Fruit fly (Drosophila melanogaster) whole organism, embryonic: ENCODE results near the gene MAPk-Ak2.

Experiments used
- Atf-2 ChIP-seq: fragments of 200-800 bp; sonication (Bioruptor generic); optimal IDR thresholded peaks from 2 replicates; lab custom pipeline; 2016; ENCODE audit warnings: missing biosample characterization, missing genetic modification characterization
- Atf3 ChIP-seq: fragments of 200-800 bp; sonication (Bioruptor generic); optimal IDR thresholded peaks from 3 replicates; lab custom pipeline; 2016; ENCODE audit warnings: missing biosample characterization, missing genetic modification characterization
- B-H2 ChIP-seq: fragments of 200-800 bp; sonication (Bioruptor generic); optimal IDR thresholded peaks from 2 replicates; lab custom pipeline; 2018; ENCODE audit warnings: missing biosample characterization, mild to moderate bottlenecking, missing genetic modification characterization
- Bteb2 ChIP-seq: fragments of 200-800 bp; sonication (Bioruptor generic); optimal IDR thresholded peaks from 2 replicates; lab custom pipeline; 2016; ENCODE audit warnings: missing biosample characterization, missing genetic modification characterization
- CG10209 ChIP-seq: fragments of 200-800 bp; sonication (Bioruptor generic); optimal IDR thresholded peaks from 3 replicates; lab custom pipeline; 2017; ENCODE audit warnings: missing biosample characterization, mild to moderate bottlenecking, missing genetic modification characterization, missing genetic modification reagents
- CG1024 ChIP-seq: fragments of 200-800 bp; sonication (Bioruptor generic); IDR thresholded peaks from 2 replicates; pipeline ENCODE4 v1.3.6; 2022; ENCODE audit warnings: missing biosample characterization, missing genetic modification characterization
- CG10274 ChIP-seq: fragments of 200-800 bp; sonication (Bioruptor generic); optimal IDR thresholded peaks from 3 replicates; lab custom pipeline; 2017; ENCODE audit warnings: missing biosample characterization, mild to moderate bottlenecking, missing genetic modification characterization
- CG12219 ChIP-seq: fragments of 200-800 bp; sonication (Bioruptor generic); optimal IDR thresholded peaks from 3 replicates; lab custom pipeline; 2018; ENCODE audit warnings: missing biosample characterization, mild to moderate bottlenecking, missing genetic modification characterization
- CG13624 ChIP-seq: fragments of 200-800 bp; sonication (Bioruptor generic); optimal IDR thresholded peaks from 2 replicates; lab custom pipeline; 2016; ENCODE audit warnings: missing biosample characterization, missing genetic modification characterization
- CG15073 ChIP-seq: fragments of 200-800 bp; sonication (Bioruptor generic); optimal IDR thresholded peaks from 2 replicates; lab custom pipeline; 2016; ENCODE audit warnings: missing biosample characterization, missing genetic modification characterization
- CG30403 ChIP-seq: fragments of 200-800 bp; sonication (Bioruptor generic); optimal IDR thresholded peaks from 3 replicates; lab custom pipeline; 2016; ENCODE audit warnings: missing biosample characterization, missing genetic modification characterization
- CG32532 ChIP-seq: fragments of 200-800 bp; sonication (Bioruptor generic); IDR thresholded peaks from 2 replicates; pipeline ENCODE4 v1.3.6; 2022; ENCODE audit warnings: missing biosample characterization, missing genetic modification characterization
- CG34224 ChIP-seq: fragments of 200-800 bp; sonication (Bioruptor generic); IDR thresholded peaks from 3 replicates; pipeline ENCODE4 v1.3.6; 2022; ENCODE audit warnings: missing biosample characterization, missing genetic modification characterization; ENCODE audit not compliant: partially characterized antibody
- CG4282 ChIP-seq: fragments of 200-800 bp; sonication (Bioruptor generic); optimal IDR thresholded peaks from 2 replicates; lab custom pipeline; 2016; ENCODE audit warnings: missing biosample characterization, missing genetic modification characterization
- CG6854 ChIP-seq: fragments of 200-800 bp; sonication (Bioruptor generic); optimal IDR thresholded peaks from 3 replicates; lab custom pipeline; 2017; ENCODE audit warnings: missing biosample characterization, mild to moderate bottlenecking, missing genetic modification characterization
- CG8388 ChIP-seq: fragments of 200-800 bp; sonication (Bioruptor generic); optimal IDR thresholded peaks from 2 replicates; lab custom pipeline; 2019; ENCODE audit warnings: missing biosample characterization, mild to moderate bottlenecking, missing genetic modification characterization, moderate library complexity
- CG9609 ChIP-seq: fragments of 200-800 bp; sonication (Bioruptor generic); optimal IDR thresholded peaks from 3 replicates; lab custom pipeline; 2016; ENCODE audit warnings: missing biosample characterization, missing genetic modification characterization
- Dad ChIP-seq: fragments of 200-800 bp; sonication (Bioruptor generic); optimal IDR thresholded peaks from 3 replicates; lab custom pipeline; 2016; ENCODE audit warnings: missing biosample characterization, missing genetic modification characterization
- Dref ChIP-seq: fragments of 200-800 bp; sonication (Bioruptor generic); IDR thresholded peaks from 2 replicates; pipeline ENCODE4 v1.3.6; 2022; ENCODE audit warnings: missing biosample characterization, missing genetic modification characterization
- GATAe ChIP-seq: fragments of 200-800 bp; sonication (Bioruptor generic); conservative IDR thresholded peaks from 2 replicates; pipeline ENCODE4 v1.3.6; 2022; ENCODE audit warnings: missing biosample characterization, missing genetic modification characterization
- Gsc ChIP-seq: fragments of 200-800 bp; sonication (Bioruptor generic); IDR thresholded peaks from 2 replicates; pipeline ENCODE4 v1.3.6; 2022; ENCODE audit warnings: missing biosample characterization, missing genetic modification characterization
- Lhr ChIP-seq: fragments of 200-800 bp; sonication (Bioruptor generic); optimal IDR thresholded peaks from 3 replicates; lab custom pipeline; 2017; ENCODE audit warnings: mild to moderate bottlenecking, missing biosample characterization, missing genetic modification reagents, missing genetic modification characterization
- Myb ChIP-seq: fragments of 200-800 bp; sonication (Bioruptor generic); optimal IDR thresholded peaks from 2 replicates; lab custom pipeline; 2016; ENCODE audit warnings: missing biosample characterization, missing genetic modification characterization
- Nf-YC ChIP-seq: fragments of 200-800 bp; optimal IDR thresholded peaks from 3 replicates; lab custom pipeline; 2019; ENCODE audit warnings: missing biosample characterization, mild to moderate bottlenecking, missing genetic modification characterization, moderate library complexity
- PHDP ChIP-seq: fragments of 200-800 bp; sonication (Bioruptor generic); optimal IDR thresholded peaks from 3 replicates; lab custom pipeline; 2018; ENCODE audit warnings: missing biosample characterization, mild to moderate bottlenecking, missing genetic modification characterization, moderate library complexity
- Side ChIP-seq: fragments of 200-800 bp; sonication (Bioruptor generic); optimal IDR thresholded peaks from 2 replicates; lab custom pipeline; 2016; ENCODE audit warnings: missing biosample characterization, missing genetic modification characterization
- Xbp1 ChIP-seq: fragments of 200-800 bp; sonication (Bioruptor generic); optimal IDR thresholded peaks from 3 replicates; lab custom pipeline; 2016; ENCODE audit warnings: missing biosample characterization, mild to moderate bottlenecking, missing genetic modification characterization
- caup ChIP-seq: fragments of 200-800 bp; sonication (Bioruptor generic); optimal IDR thresholded peaks from 3 replicates; lab custom pipeline; 2017; ENCODE audit warnings: missing biosample characterization, mild to moderate bottlenecking, missing genetic modification characterization, moderate library complexity; ENCODE audit not compliant: severe bottlenecking
- crc ChIP-seq: fragments of 200-800 bp; sonication (Bioruptor generic); optimal IDR thresholded peaks from 2 replicates; lab custom pipeline; 2016; ENCODE audit warnings: missing biosample characterization, missing genetic modification characterization
- dm ChIP-seq: fragments of 200-800 bp; sonication (Bioruptor generic); optimal IDR thresholded peaks from 3 replicates; lab custom pipeline; 2016; ENCODE audit warnings: missing biosample characterization, missing genetic modification characterization
- fd102C ChIP-seq: fragments of 200-800 bp; sonication (Bioruptor generic); optimal IDR thresholded peaks from 2 replicates; lab custom pipeline; 2018; ENCODE audit warnings: missing biosample characterization, mild to moderate bottlenecking, missing genetic modification characterization, moderate library complexity
- fu2 ChIP-seq: fragments of 200-800 bp; sonication (Bioruptor generic); optimal IDR thresholded peaks from 2 replicates; lab custom pipeline; 2016; ENCODE audit warnings: missing biosample characterization, missing genetic modification characterization
- gcm2 ChIP-seq: fragments of 200-800 bp; sonication (Bioruptor generic); optimal IDR thresholded peaks from 2 replicates; lab custom pipeline; 2016; ENCODE audit warnings: missing biosample characterization, missing genetic modification characterization
- gfzf ChIP-seq: fragments of 200-800 bp; sonication (Bioruptor generic); optimal IDR thresholded peaks from 2 replicates; lab custom pipeline; 2016; ENCODE audit warnings: missing biosample characterization, mild to moderate bottlenecking, missing genetic modification characterization, moderate library complexity
- hb ChIP-seq: fragments of 200-800 bp; sonication (Bioruptor generic); IDR thresholded peaks from 3 replicates; pipeline ENCODE4 v1.3.6; 2022; ENCODE audit warnings: missing biosample characterization, missing genetic modification characterization; ENCODE audit not compliant: partially characterized antibody
- kni ChIP-seq: fragments of 200-800 bp; sonication (Bioruptor generic); optimal IDR thresholded peaks from 3 replicates; lab custom pipeline; 2017; ENCODE audit warnings: mild to moderate bottlenecking, missing biosample characterization, missing genetic modification reagents, missing genetic modification characterization
- mam ChIP-seq: fragments of 200-800 bp; sonication (Bioruptor generic); optimal IDR thresholded peaks from 3 replicates; lab custom pipeline; 2016; ENCODE audit warnings: missing biosample characterization, missing genetic modification characterization
- nau ChIP-seq: fragments of 200-800 bp; sonication (Bioruptor generic); optimal IDR thresholded peaks from 3 replicates; lab custom pipeline; 2017; ENCODE audit warnings: missing biosample characterization, mild to moderate bottlenecking, missing genetic modification characterization, missing genetic modification reagents
- odd ChIP-seq: fragments of 200-800 bp; sonication (Bioruptor generic); optimal IDR thresholded peaks from 2 replicates; lab custom pipeline; 2017; ENCODE audit warnings: missing biosample characterization, mild to moderate bottlenecking, missing genetic modification characterization
- pan ChIP-seq, 4 experiments: fragments of >200 bp in 3 of 4; fragments of 200-800 bp in 1 of 4; sonication (Bioruptor generic) in 1 of 4; optimal IDR thresholded peaks in 3 of 4; IDR thresholded peaks in 1 of 4; 2 replicates each; pipeline versions ENCODE4 v1.3.6 to Lab custom; 2017 to 2022; ENCODE audit warnings: missing biosample characterization in 2 of 4, missing genetic modification characterization in 2 of 4, mixed read lengths in 1 of 4
- pfk ChIP-seq: fragments of 200-800 bp; sonication (Bioruptor generic); optimal IDR thresholded peaks from 2 replicates; lab custom pipeline; 2018; ENCODE audit warnings: missing biosample characterization, mild to moderate bottlenecking, missing genetic modification characterization, moderate library complexity
- pros ChIP-seq: fragments of 200-800 bp; sonication (Bioruptor generic); optimal IDR thresholded peaks from 3 replicates; lab custom pipeline; 2019; ENCODE audit warnings: missing biosample characterization, mild to moderate bottlenecking, missing genetic modification characterization, moderate library complexity
- repo ChIP-seq: fragments of 200-800 bp; sonication (Bioruptor generic); optimal IDR thresholded peaks from 2 replicates; lab custom pipeline; 2016; ENCODE audit warnings: missing biosample characterization, missing genetic modification characterization
- sqz ChIP-seq: fragments of 200-800 bp; sonication (Bioruptor generic); optimal IDR thresholded peaks from 3 replicates; lab custom pipeline; 2018; ENCODE audit warnings: missing biosample characterization, mild to moderate bottlenecking, missing genetic modification characterization
- toy ChIP-seq: fragments of 200-800 bp; sonication (Bioruptor generic); IDR thresholded peaks from 2 replicates; pipeline ENCODE4 v1.3.6; 2022; ENCODE audit warnings: missing biosample characterization, missing genetic modification characterization
- tx ChIP-seq: fragments of 200-800 bp; sonication (Bioruptor generic); optimal IDR thresholded peaks from 2 replicates; lab custom pipeline; 2016; ENCODE audit warnings: missing biosample characterization, missing genetic modification characterization
- yki ChIP-seq: fragments of >200 bp; optimal IDR thresholded peaks from 3 replicates; lab custom pipeline; 2018
- zen ChIP-seq: fragments of 200-800 bp; sonication (Bioruptor generic); optimal IDR thresholded peaks from 3 replicates; lab custom pipeline; 2018; ENCODE audit warnings: missing biosample characterization, mild to moderate bottlenecking, missing genetic modification characterization, moderate library complexity

MAPk-Ak2 gene

DNA sequence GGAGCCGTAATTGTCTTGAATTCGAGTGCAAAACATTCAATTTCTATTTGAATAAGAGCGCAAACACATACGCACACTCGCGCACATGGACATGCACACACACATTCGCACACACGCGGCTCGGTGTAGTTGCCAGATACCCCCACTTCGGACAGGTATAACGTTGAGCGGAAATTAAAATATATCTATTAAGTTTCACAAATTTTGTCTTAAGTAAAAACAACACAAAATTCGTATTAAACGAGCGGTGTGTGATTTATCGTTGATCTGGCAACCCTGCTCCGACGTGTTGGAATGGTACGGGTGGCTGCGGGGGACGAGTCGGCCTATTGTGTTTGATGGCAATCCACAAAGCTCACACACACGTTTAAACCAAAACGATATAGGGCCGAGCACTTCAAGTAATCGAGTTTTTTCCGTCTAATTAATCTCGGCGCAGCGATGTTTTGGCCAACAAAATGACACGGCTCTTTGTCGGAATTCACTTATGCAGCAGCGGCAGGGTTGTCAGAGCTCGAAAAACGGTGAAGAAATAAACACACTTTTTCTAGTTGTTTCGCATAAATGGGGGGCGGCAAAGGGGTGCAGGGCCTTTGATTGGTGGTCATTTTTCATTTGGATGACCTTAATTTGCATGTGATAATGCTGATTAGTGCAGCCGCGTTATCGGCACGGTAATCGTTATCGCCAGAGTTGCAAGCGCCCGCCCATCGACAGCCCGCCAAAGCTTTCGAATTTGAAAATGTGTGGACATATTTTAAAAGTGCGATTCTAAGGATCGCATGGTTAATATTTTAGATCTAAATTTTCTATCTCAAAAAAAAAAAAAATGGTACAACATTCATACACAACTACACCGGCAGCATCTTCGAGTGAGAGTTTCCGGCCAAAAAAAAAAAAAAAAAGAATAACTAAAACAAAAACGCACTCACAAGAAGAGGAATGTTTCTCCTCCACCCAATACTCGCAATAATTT is 17.9 kb downstream of the MAPk-Ak2 start (continued):
- TF ChIP-seq CG13624 (GFP tag; lab: Kevin White, UChicago) = peak; percentile 53
- no peak for TF ChIP-seq fd102C (GFP tag; lab: Kevin White, UChicago)
- peak; percentile 63 for TF ChIP-seq CG8388 (GFP tag; lab: Kevin White, UChicago)
- no peak for TF ChIP-seq pan (optimal IDR thresholded peaks at IDR 0.05; lab: Kevin White, UChicago)
- TF ChIP-seq pan (GFP tag; optimal IDR thresholded peaks at IDR 0.05 in 1 of 2, IDR thresholded peaks at IDR 0.05 in 1 of 2) = peak in 1 of 2 experiments; percentile 86
- TF ChIP-seq CG10209 (GFP tag; lab: Kevin White, UChicago) = peak; percentile 72
- TF ChIP-seq gfzf (GFP tag; lab: Kevin White, UChicago) = no peak
- peak; percentile 68 for TF ChIP-seq Nf-YC
- TF ChIP-seq Myb (GFP tag; lab: Kevin White, UChicago) = peak; percentile 44
- TF ChIP-seq pfk (GFP tag; lab: Kevin White, UChicago) = peak; percentile 7
- TF ChIP-seq fu2 = peak; percentile 54
- TF ChIP-seq crc (GFP tag; lab: Kevin White, UChicago) = peak; percentile 18
- peak; percentile 35 for TF ChIP-seq zen (tag; lab: Kevin White, UChicago)
- TF ChIP-seq mam (GFP tag; lab: Kevin White, UChicago) = peak; percentile 68
- TF ChIP-seq kni (GFP tag; lab: Kevin White, UChicago) = peak; percentile 55
- TF ChIP-seq CG30403 (GFP tag; lab: Kevin White, UChicago) = peak; percentile 60
- peak; percentile 76 for TF ChIP-seq CG12219 (GFP tag; lab: Kevin White, UChicago)
- TF ChIP-seq repo (GFP tag; lab: Kevin White, UChicago) = no peak
- TF ChIP-seq tx (GFP tag; lab: Kevin White, UChicago) = peak; percentile 34
- TF ChIP-seq Dad (GFP tag; lab: Kevin White, UChicago) = no peak
- TF ChIP-seq GATAe (GFP tag; lab: Robert Waterston, UW) = no peak
- peak; percentile 46 for TF ChIP-seq CG6854
- TF ChIP-seq CG15073 (GFP tag; lab: Kevin White, UChicago) = peak; percentile 7
- TF ChIP-seq Bteb2 (GFP tag; lab: Kevin White, UChicago) = peak; percentile 55
- peak; percentile 75 for TF ChIP-seq Dref (GFP tag; lab: Robert Waterston, UW)
- TF ChIP-seq Gsc (GFP tag; lab: Robert Waterston, UW) = no peak
- peak; percentile 82 for TF ChIP-seq PHDP (tag; lab: Kevin White, UChicago)
- no peak for TF ChIP-seq CG4282 (GFP tag; lab: Kevin White, UChicago)
- no peak; the same call in 1 of the 2 replicates for TF ChIP-seq toy (GFP tag; lab: Robert Waterston, UW)
- TF ChIP-seq caup = peak; percentile 71
- TF ChIP-seq CG1024 (GFP tag; lab: Robert Waterston, UW) = peak; percentile 54
- peak; percentile 27 for TF ChIP-seq Side (GFP tag; lab: Kevin White, UChicago)
- TF ChIP-seq Atf3 (GFP tag; lab: Kevin White, UChicago) = no peak
- TF ChIP-seq pros (GFP tag; lab: Kevin White, UChicago) = peak; percentile 14
- peak; percentile 63 for TF ChIP-seq gcm2 (GFP tag; lab: Kevin White, UChicago)
- peak; percentile 40 for TF ChIP-seq CG9609 (GFP tag; lab: Kevin White, UChicago)
- no peak for TF ChIP-seq CG34224 (GFP tag; lab: Robert Waterston, UW)
- peak; percentile 85 for TF ChIP-seq CG32532 (GFP tag; lab: Robert Waterston, UW)
- TF ChIP-seq Xbp1 (GFP tag; lab: Kevin White, UChicago) = peak; percentile 74
- peak; percentile 60 for TF ChIP-seq B-H2 (GFP tag; lab: Kevin White, UChicago)
- TF ChIP-seq yki (lab: Kevin White, UChicago) = no peak
- peak; percentile 58 for TF ChIP-seq odd (GFP tag; lab: Kevin White, UChicago)
- peak; percentile 42 for TF ChIP-seq Atf-2 (GFP tag; lab: Kevin White, UChicago)
- peak; percentile 24 for TF ChIP-seq nau
- no peak for TF ChIP-seq sqz (GFP tag; lab: Kevin White, UChicago)
- no peak for TF ChIP-seq hb (GFP tag; lab: Robert Waterston, UW)
- peak; percentile 19 for TF ChIP-seq dm
- TF ChIP-seq CG10274 (GFP tag; lab: Kevin White, UChicago) = peak; percentile 32
- TF ChIP-seq Lhr (GFP tag; lab: Kevin White, UChicago) = peak; percentile 41
